Fruit fly (Drosophila melanogaster) whole organism, embryonic: ENCODE measurements around the gene NPF.

Source experiments
- Asciz ChIP-seq: fragments of 200-800 bp; sonication (Bioruptor generic); optimal IDR thresholded peaks from 2 replicates; lab custom pipeline; 2017; ENCODE audit warnings: missing biosample characterization, mild to moderate bottlenecking, missing genetic modification characterization, missing genetic modification reagents
- Awh ChIP-seq: fragments of 200-800 bp; sonication (Bioruptor generic); IDR thresholded peaks from 2 replicates; pipeline ENCODE4, ENCODE4 v1.3.6; 2022; ENCODE audit warnings: missing biosample characterization, missing genetic modification characterization
- Bdp1 ChIP-seq: fragments of 200-800 bp; sonication (Bioruptor generic); optimal IDR thresholded peaks from 3 replicates; lab custom pipeline; 2016; ENCODE audit warnings: missing biosample characterization, missing genetic modification characterization
- CG1024 ChIP-seq: fragments of 200-800 bp; sonication (Bioruptor generic); IDR thresholded peaks from 2 replicates; pipeline ENCODE4 v1.3.6; 2022; ENCODE audit warnings: missing biosample characterization, missing genetic modification characterization
- CG10431 ChIP-seq: fragments of 200-800 bp; sonication (Bioruptor generic); optimal IDR thresholded peaks from 3 replicates; lab custom pipeline; 2018; ENCODE audit warnings: missing biosample characterization, mild to moderate bottlenecking, missing genetic modification characterization
- CG11085 ChIP-seq: fragments of 200-800 bp; sonication (Bioruptor generic); IDR thresholded peaks from 2 replicates; pipeline ENCODE4 v1.3.6; 2022; ENCODE audit warnings: missing biosample characterization, missing genetic modification characterization
- CG1233 ChIP-seq: fragments of 200-800 bp; sonication (Bioruptor generic); optimal IDR thresholded peaks from 4 replicates; lab custom pipeline; 2018; ENCODE audit warnings: missing biosample characterization, mild to moderate bottlenecking, missing genetic modification characterization
- CG13624 ChIP-seq: fragments of 200-800 bp; sonication (Bioruptor generic); optimal IDR thresholded peaks from 2 replicates; lab custom pipeline; 2016; ENCODE audit warnings: missing biosample characterization, missing genetic modification characterization
- CG15514 ChIP-seq: fragments of 200-800 bp; sonication (Bioruptor generic); optimal IDR thresholded peaks from 3 replicates; lab custom pipeline; 2017; ENCODE audit warnings: missing biosample characterization, missing genetic modification characterization, mild to moderate bottlenecking, moderate library complexity, missing genetic modification reagents
- CG15601 ChIP-seq: fragments of 200-800 bp; sonication (Bioruptor generic); optimal IDR thresholded peaks from 3 replicates; lab custom pipeline; 2019; ENCODE audit warnings: missing biosample characterization, mild to moderate bottlenecking, missing genetic modification characterization, moderate library complexity
- CG15696 ChIP-seq: fragments of 200-800 bp; sonication (Bioruptor generic); optimal IDR thresholded peaks from 2 replicates; lab custom pipeline; 2019; ENCODE audit warnings: missing biosample characterization, mild to moderate bottlenecking, missing genetic modification characterization, moderate library complexity
- CG17912 ChIP-seq: fragments of 200-800 bp; sonication (Bioruptor generic); optimal IDR thresholded peaks from 2 replicates; lab custom pipeline; 2018; ENCODE audit warnings: missing biosample characterization, mild to moderate bottlenecking, missing genetic modification characterization
- CG30020 ChIP-seq: fragments of 200-800 bp; optimal IDR thresholded peaks from 2 replicates; lab custom pipeline; 2019; ENCODE audit warnings: missing biosample characterization, mild to moderate bottlenecking, missing genetic modification characterization, moderate library complexity
- CG30403 ChIP-seq: fragments of 200-800 bp; sonication (Bioruptor generic); optimal IDR thresholded peaks from 3 replicates; lab custom pipeline; 2016; ENCODE audit warnings: missing biosample characterization, missing genetic modification characterization
- CG30431 ChIP-seq: fragments of 200-800 bp; sonication (Bioruptor generic); optimal IDR thresholded peaks from 2 replicates; lab custom pipeline; 2017; ENCODE audit warnings: missing biosample characterization, missing genetic modification characterization
- CG31224 ChIP-seq: fragments of 200-800 bp; sonication (Bioruptor generic); IDR thresholded peaks from 2 replicates; pipeline ENCODE4 v1.3.6; 2022; ENCODE audit warnings: missing biosample characterization, missing genetic modification characterization
- CG34224 ChIP-seq: fragments of 200-800 bp; sonication (Bioruptor generic); IDR thresholded peaks from 3 replicates; pipeline ENCODE4 v1.3.6; 2022; ENCODE audit warnings: missing biosample characterization, missing genetic modification characterization; ENCODE audit not compliant: partially characterized antibody
- CG4328 ChIP-seq: fragments of 200-800 bp; sonication (Bioruptor generic); optimal IDR thresholded peaks from 3 replicates; lab custom pipeline; 2017; ENCODE audit warnings: missing biosample characterization, missing genetic modification reagents, missing genetic modification characterization
- CG4424 ChIP-seq: fragments of 200-800 bp; sonication (Bioruptor generic); optimal IDR thresholded peaks from 3 replicates; lab custom pipeline; 2016; ENCODE audit warnings: missing biosample characterization, missing genetic modification characterization
- CG4617 ChIP-seq: fragments of 200-800 bp; sonication (Bioruptor generic); optimal IDR thresholded peaks from 3 replicates; lab custom pipeline; 2016; ENCODE audit warnings: missing biosample characterization, missing genetic modification characterization, borderline replicate concordance
- CG6254 ChIP-seq: fragments of 200-800 bp; sonication (Bioruptor generic); optimal IDR thresholded peaks from 3 replicates; lab custom pipeline; 2017; ENCODE audit warnings: mild to moderate bottlenecking, missing biosample characterization, missing genetic modification reagents, missing genetic modification characterization
- CG6654 ChIP-seq: fragments of 200-800 bp; sonication (Bioruptor generic); optimal IDR thresholded peaks from 2 replicates; lab custom pipeline; 2017; ENCODE audit warnings: missing biosample characterization, mild to moderate bottlenecking, missing genetic modification characterization
- CG8089 ChIP-seq: fragments of 200-800 bp; sonication (Bioruptor generic); optimal IDR thresholded peaks from 3 replicates; lab custom pipeline; 2016; ENCODE audit warnings: missing biosample characterization, missing genetic modification characterization
- CG9215 ChIP-seq: fragments of 200-800 bp; sonication (Bioruptor generic); IDR thresholded peaks from 2 replicates; pipeline ENCODE4 v1.3.6; 2022; ENCODE audit warnings: missing biosample characterization, missing genetic modification characterization
- CTCF ChIP-seq: fragments of 200-800 bp; sonication (Bioruptor generic); optimal IDR thresholded peaks from 2 replicates; lab custom pipeline; 2017; ENCODE audit warnings: missing biosample characterization, mild to moderate bottlenecking, missing genetic modification characterization, moderate library complexity
- ERR ChIP-seq: fragments of 200-800 bp; sonication (Bioruptor generic); optimal IDR thresholded peaks from 2 replicates; lab custom pipeline; 2016; ENCODE audit warnings: missing biosample characterization, missing genetic modification characterization
- Fer1 ChIP-seq: fragments of 200-800 bp; sonication (Bioruptor generic); optimal IDR thresholded peaks from 2 replicates; lab custom pipeline; 2017; ENCODE audit warnings: missing biosample characterization, mild to moderate bottlenecking, missing genetic modification characterization
- H2.0 ChIP-seq: fragments of 200-800 bp; sonication (Bioruptor generic); IDR thresholded peaks from 2 replicates; pipeline ENCODE4 v1.3.6; 2022; ENCODE audit warnings: missing biosample characterization, missing genetic modification characterization
- Nf-YB ChIP-seq: fragments of 200-800 bp; sonication (Bioruptor generic); optimal IDR thresholded peaks from 3 replicates; lab custom pipeline; 2019; ENCODE audit warnings: missing biosample characterization, mild to moderate bottlenecking, missing genetic modification characterization, moderate library complexity
- NfI ChIP-seq: fragments of 200-800 bp; sonication (Bioruptor generic); optimal IDR thresholded peaks from 3 replicates; lab custom pipeline; 2018; ENCODE audit warnings: missing biosample characterization, mild to moderate bottlenecking, missing genetic modification characterization, moderate library complexity
- Side ChIP-seq: fragments of 200-800 bp; sonication (Bioruptor generic); optimal IDR thresholded peaks from 2 replicates; lab custom pipeline; 2016; ENCODE audit warnings: missing biosample characterization, missing genetic modification characterization
- Spps ChIP-seq: fragments of 200-800 bp; sonication (Bioruptor generic); optimal IDR thresholded peaks from 2 replicates; lab custom pipeline; 2018; ENCODE audit warnings: missing biosample characterization, mild to moderate bottlenecking, missing genetic modification characterization
- ato ChIP-seq: fragments of 200-800 bp; sonication (Bioruptor generic); IDR thresholded peaks from 2 replicates; pipeline ENCODE4 v1.3.6; 2022; ENCODE audit warnings: missing biosample characterization, missing genetic modification characterization; ENCODE audit not compliant: partially characterized antibody
- br ChIP-seq: fragments of >200 bp; optimal IDR thresholded peaks from 2 replicates; lab custom pipeline; 2017
- chinmo ChIP-seq: fragments of 200-800 bp; sonication (Bioruptor generic); IDR thresholded peaks from 4 replicates; pipeline ENCODE4 v1.3.6; 2022; ENCODE audit warnings: missing biosample characterization, missing genetic modification characterization; ENCODE audit not compliant: partially characterized antibody
- chn ChIP-seq: fragments of 200-800 bp; sonication (Bioruptor generic); optimal IDR thresholded peaks from 2 replicates; lab custom pipeline; 2016; ENCODE audit warnings: missing biosample characterization, missing genetic modification characterization
- croc ChIP-seq: fragments of 200-800 bp; sonication (Bioruptor generic); conservative IDR thresholded peaks from 3 replicates; pipeline ENCODE4 v1.3.6; 2022; ENCODE audit warnings: missing biosample characterization, missing genetic modification characterization
- da ChIP-seq: fragments of 200-800 bp; sonication (Bioruptor generic); optimal IDR thresholded peaks from 2 replicates; lab custom pipeline; 2016; ENCODE audit warnings: missing biosample characterization, missing genetic modification characterization
- gce ChIP-seq: fragments of 200-800 bp; sonication (Bioruptor generic); IDR thresholded peaks from 3 replicates; pipeline ENCODE4 v1.3.6; 2022; ENCODE audit warnings: missing biosample characterization, missing genetic modification characterization
- klu ChIP-seq: fragments of 200-800 bp; sonication (Bioruptor generic); IDR thresholded peaks from 2 replicates; pipeline ENCODE4 v1.3.6; 2022; ENCODE audit warnings: missing biosample characterization, missing genetic modification characterization
- nau ChIP-seq: fragments of 200-800 bp; sonication (Bioruptor generic); optimal IDR thresholded peaks from 3 replicates; lab custom pipeline; 2017; ENCODE audit warnings: missing biosample characterization, mild to moderate bottlenecking, missing genetic modification characterization, missing genetic modification reagents
- nom ChIP-seq: fragments of 200-800 bp; sonication (Bioruptor generic); optimal IDR thresholded peaks from 2 replicates; lab custom pipeline; 2017; ENCODE audit warnings: missing biosample characterization, missing genetic modification characterization, mild to moderate bottlenecking, moderate library complexity, missing genetic modification reagents
- pan ChIP-seq, 4 experiments: fragments of >200 bp in 3 of 4; fragments of 200-800 bp in 1 of 4; sonication (Bioruptor generic) in 1 of 4; optimal IDR thresholded peaks in 3 of 4; IDR thresholded peaks in 1 of 4; 2 replicates each; pipeline versions ENCODE4 v1.3.6 to Lab custom; 2017 to 2022; ENCODE audit warnings: missing biosample characterization in 2 of 4, missing genetic modification characterization in 2 of 4, mixed read lengths in 1 of 4
- prd ChIP-seq, 3 experiments: fragments of >200 bp in 2 of 3; fragments of 200-800 bp in 1 of 3; sonication (Bioruptor generic) in 1 of 3; optimal IDR thresholded peaks in 2 of 3; IDR thresholded peaks in 1 of 3; 2 replicates in 2 of 3; 3 replicates in 1 of 3; pipeline versions ENCODE4 v1.3.6 to Lab custom; 2017 to 2022; ENCODE audit warnings: missing biosample characterization in 1 of 3, missing genetic modification characterization in 1 of 3
- pum ChIP-seq: fragments of 200-800 bp; sonication (Bioruptor generic); optimal IDR thresholded peaks from 2 replicates; lab custom pipeline; 2016; ENCODE audit warnings: missing biosample characterization, missing genetic modification characterization
- ranshi ChIP-seq: fragments of 200-800 bp; sonication (Bioruptor generic); IDR thresholded peaks from 2 replicates; pipeline ENCODE4 v1.3.6; 2022; ENCODE audit warnings: missing biosample characterization, missing genetic modification characterization
- row ChIP-seq: fragments of 200-800 bp; sonication (Bioruptor generic); IDR thresholded peaks from 3 replicates; pipeline ENCODE4 v1.3.6; 2022; ENCODE audit warnings: missing biosample characterization, missing genetic modification characterization
- schlank ChIP-seq: fragments of 200-800 bp; sonication (Bioruptor generic); optimal IDR thresholded peaks from 2 replicates; lab custom pipeline; 2018; ENCODE audit warnings: missing biosample characterization, mild to moderate bottlenecking, missing genetic modification characterization
- slbo ChIP-seq: fragments of 200-800 bp; sonication (Bioruptor generic); IDR thresholded peaks from 2 replicates; pipeline ENCODE4 v1.3.6; 2022; ENCODE audit warnings: missing biosample characterization, missing genetic modification characterization
- vfl ChIP-seq: fragments of 200-800 bp; sonication (Bioruptor generic); optimal IDR thresholded peaks from 2 replicates; lab custom pipeline; 2016; ENCODE audit warnings: missing biosample characterization, missing genetic modification characterization
- wdn ChIP-seq: fragments of 200-800 bp; sonication (Bioruptor generic); IDR thresholded peaks from 2 replicates; pipeline ENCODE4 v1.3.6; 2022; ENCODE audit warnings: missing biosample characterization, missing genetic modification characterization
- zen ChIP-seq: fragments of 200-800 bp; sonication (Bioruptor generic); optimal IDR thresholded peaks from 3 replicates; lab custom pipeline; 2018; ENCODE audit warnings: missing biosample characterization, mild to moderate bottlenecking, missing genetic modification characterization, moderate library complexity

The NPF gene

DNA sequence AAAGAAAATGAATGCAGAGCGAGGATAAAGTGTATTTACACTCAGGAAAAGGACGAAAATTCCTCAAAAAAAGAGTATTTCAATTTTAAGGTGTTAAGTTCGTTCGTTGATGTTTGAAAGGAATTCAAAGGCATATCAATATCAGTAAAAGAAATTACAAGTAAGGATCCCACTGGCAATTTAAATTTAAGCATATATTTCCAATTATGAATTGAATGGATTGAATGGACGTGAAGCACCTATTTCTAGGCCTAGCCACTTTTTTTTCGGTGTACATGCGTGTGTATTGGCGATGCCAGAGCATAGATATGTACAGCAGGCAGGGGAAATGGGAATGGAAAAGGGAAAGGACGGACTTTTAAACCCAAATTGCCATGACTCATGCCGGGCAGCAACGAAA is 21.5 kb downstream of the NPF start (continued):
- TF ChIP-seq Bdp1 (GFP tag; lab: Kevin White, UChicago) (no peak), slbo (no peak), CG30020 (tag; lab: Kevin White, UChicago) (no peak), CG15696 (peak; percentile 82), CG1233 (GFP tag; lab: Kevin White, UChicago) (peak; percentile 23), NfI (GFP tag; lab: Kevin White, UChicago) (no peak), croc (GFP tag; lab: Robert Waterston, UW) (no peak), CG15601 (tag; lab: Kevin White, UChicago) (no peak), br (lab: Kevin White, UChicago) (no peak), nom (GFP tag; lab: Kevin White, UChicago) (no peak), schlank (no peak), CG10431 (GFP tag; lab: Kevin White, UChicago) (no peak), Spps (no peak), zen (tag; lab: Kevin White, UChicago) (peak; percentile 80), Awh (GFP tag; lab: Robert Waterston, UW) (no peak), ranshi (GFP tag; lab: Robert Waterston, UW) (no peak), CG30431 (no peak), CG1024 (no peak), chn (GFP tag; lab: Kevin White, UChicago) (no peak), CG8089 (no peak), gce (GFP tag; lab: Robert Waterston, UW) (no peak), CG17912 (no peak), CG4328 (no peak), CG4617 (GFP tag; lab: Kevin White, UChicago) (no peak), CTCF (GFP tag; lab: Kevin White, UChicago) (no peak), CG4424 (GFP tag; lab: Kevin White, UChicago) (no peak), CG11085 (no peak), CG31224 (GFP tag; lab: Robert Waterston, UW) (no peak), CG13624 (GFP tag; lab: Kevin White, UChicago) (no peak), Side (peak; percentile 7), Nf-YB (GFP tag; lab: Kevin White, UChicago) (no peak), wdn (GFP tag; lab: Robert Waterston, UW) (no peak), ato (GFP tag; lab: Robert Waterston, UW) (no peak), row (peak; percentile 53), klu (no peak), CG15514 (no peak), pan (optimal IDR thresholded peaks at IDR 0.05; lab: Kevin White, UChicago) (no peak), pan (GFP tag; optimal IDR thresholded peaks at IDR 0.05 in 1 of 2, IDR thresholded peaks at IDR 0.05 in 1 of 2) (no peak), nau (no peak), prd (optimal IDR thresholded peaks at IDR 0.05; lab: Kevin White, UChicago) (no peak), prd (GFP tag; IDR thresholded peaks at IDR 0.05; lab: Robert Waterston, UW) (peak; percentile 54; the same call in 2 of the 3 replicates), CG6654 (GFP tag; lab: Kevin White, UChicago) (no peak), CG30403 (no peak), pum (GFP tag; lab: Kevin White, UChicago) (peak; percentile 22), CG34224 (GFP tag; lab: Robert Waterston, UW) (no peak), ERR (GFP tag; lab: Kevin White, UChicago) (no peak), chinmo (GFP tag; lab: Robert Waterston, UW) (no peak), Fer1 (GFP tag; lab: Kevin White, UChicago) (no peak), Asciz (GFP tag; lab: Kevin White, UChicago) (no peak), H2.0 (GFP tag; lab: Robert Waterston, UW) (no peak), da (no peak), vfl (GFP tag; lab: Kevin White, UChicago) (no peak), CG9215 (GFP tag; lab: Robert Waterston, UW) (no peak), CG6254 (GFP tag; lab: Kevin White, UChicago) (no peak)
